Fruit fly (Drosophila melanogaster) whole organism, embryonic: ENCODE measurements around the gene CG42538.

Source experiments
- ATbp ChIP-seq: fragments of 200-800 bp; sonication (Bioruptor generic); optimal IDR thresholded peaks from 2 replicates; lab custom pipeline; 2017; ENCODE audit warnings: missing biosample characterization, mild to moderate bottlenecking, missing genetic modification characterization, missing genetic modification reagents
- Abd-B ChIP-seq: fragments of 200-800 bp; sonication (Bioruptor generic); optimal IDR thresholded peaks from 2 replicates; lab custom pipeline; 2018; ENCODE audit warnings: missing biosample characterization, mild to moderate bottlenecking, missing genetic modification characterization, moderate library complexity
- Ada2b ChIP-seq: fragments of 200-800 bp; sonication (Bioruptor generic); IDR thresholded peaks from 2 replicates; pipeline ENCODE4 v1.3.6; 2022; ENCODE audit warnings: missing biosample characterization, missing genetic modification characterization
- Atf6 ChIP-seq: fragments of 200-800 bp; sonication (Bioruptor generic); IDR thresholded peaks from 2 replicates; pipeline ENCODE4 v1.3.6; 2022; ENCODE audit warnings: missing biosample characterization, missing genetic modification characterization
- CG10209 ChIP-seq: fragments of 200-800 bp; sonication (Bioruptor generic); optimal IDR thresholded peaks from 3 replicates; lab custom pipeline; 2017; ENCODE audit warnings: missing biosample characterization, mild to moderate bottlenecking, missing genetic modification characterization, missing genetic modification reagents
- CG11504 ChIP-seq: fragments of 200-800 bp; sonication (Bioruptor generic); optimal IDR thresholded peaks from 3 replicates; lab custom pipeline; 2019; ENCODE audit warnings: missing biosample characterization, mild to moderate bottlenecking, missing genetic modification characterization, moderate library complexity
- CG12071 ChIP-seq: fragments of 200-800 bp; sonication (Bioruptor generic); optimal IDR thresholded peaks from 3 replicates; lab custom pipeline; 2018; ENCODE audit warnings: missing biosample characterization, mild to moderate bottlenecking, missing genetic modification characterization
- CG12219 ChIP-seq: fragments of 200-800 bp; sonication (Bioruptor generic); optimal IDR thresholded peaks from 3 replicates; lab custom pipeline; 2018; ENCODE audit warnings: missing biosample characterization, mild to moderate bottlenecking, missing genetic modification characterization
- CG12236 ChIP-seq: fragments of 200-800 bp; sonication (Bioruptor generic); optimal IDR thresholded peaks from 2 replicates; lab custom pipeline; 2016; ENCODE audit warnings: missing biosample characterization, missing genetic modification characterization
- CG12769 ChIP-seq: fragments of 200-800 bp; sonication (Bioruptor generic); optimal IDR thresholded peaks from 2 replicates; lab custom pipeline; 2019; ENCODE audit warnings: missing biosample characterization, mild to moderate bottlenecking, missing genetic modification characterization, moderate library complexity
- CG15073 ChIP-seq: fragments of 200-800 bp; sonication (Bioruptor generic); optimal IDR thresholded peaks from 2 replicates; lab custom pipeline; 2016; ENCODE audit warnings: missing biosample characterization, missing genetic modification characterization
- CG15514 ChIP-seq: fragments of 200-800 bp; sonication (Bioruptor generic); optimal IDR thresholded peaks from 3 replicates; lab custom pipeline; 2017; ENCODE audit warnings: missing biosample characterization, missing genetic modification characterization, mild to moderate bottlenecking, moderate library complexity, missing genetic modification reagents
- CG16815 ChIP-seq: fragments of 200-800 bp; sonication (Bioruptor generic); optimal IDR thresholded peaks from 3 replicates; lab custom pipeline; 2017; ENCODE audit warnings: missing biosample characterization, mild to moderate bottlenecking, missing genetic modification characterization
- CG17612 ChIP-seq: fragments of 200-800 bp; sonication (Bioruptor generic); IDR thresholded peaks from 2 replicates; pipeline ENCODE4 v1.3.6; 2022; ENCODE audit warnings: missing biosample characterization, missing genetic modification characterization
- CG18764 ChIP-seq: fragments of 200-800 bp; sonication (Bioruptor generic); optimal IDR thresholded peaks from 3 replicates; lab custom pipeline; 2016; ENCODE audit warnings: missing biosample characterization, missing genetic modification characterization
- CG31388 ChIP-seq: fragments of 200-800 bp; sonication (Bioruptor generic); optimal IDR thresholded peaks from 2 replicates; lab custom pipeline; 2016; ENCODE audit warnings: missing biosample characterization, missing genetic modification characterization
- CG3163 ChIP-seq: fragments of 200-800 bp; sonication (Bioruptor generic); optimal IDR thresholded peaks from 3 replicates; lab custom pipeline; 2016; ENCODE audit warnings: missing biosample characterization, missing genetic modification characterization
- CG6813 ChIP-seq: fragments of 200-800 bp; sonication (Bioruptor generic); optimal IDR thresholded peaks from 2 replicates; lab custom pipeline; 2017; ENCODE audit warnings: missing biosample characterization, missing genetic modification characterization, mild to moderate bottlenecking, moderate library complexity, missing genetic modification reagents
- CG6854 ChIP-seq: fragments of 200-800 bp; sonication (Bioruptor generic); optimal IDR thresholded peaks from 3 replicates; lab custom pipeline; 2017; ENCODE audit warnings: missing biosample characterization, mild to moderate bottlenecking, missing genetic modification characterization
- CG7357 ChIP-seq: fragments of 200-800 bp; sonication (Bioruptor generic); IDR thresholded peaks from 3 replicates; pipeline ENCODE4 v1.3.6; 2022; ENCODE audit warnings: missing biosample characterization, missing genetic modification characterization
- CG7372 ChIP-seq: fragments of 200-800 bp; sonication (Bioruptor generic); IDR thresholded peaks from 2 replicates; pipeline ENCODE4 v1.3.6; 2022; ENCODE audit warnings: missing biosample characterization, missing genetic modification characterization
- CG9727 ChIP-seq: fragments of 200-800 bp; sonication (Bioruptor generic); optimal IDR thresholded peaks from 3 replicates; lab custom pipeline; 2017; ENCODE audit warnings: missing biosample characterization, mild to moderate bottlenecking, missing genetic modification characterization
- Deaf1 ChIP-seq: fragments of 200-800 bp; optimal IDR thresholded peaks from 3 replicates; lab custom pipeline; 2019; ENCODE audit warnings: missing biosample characterization, mild to moderate bottlenecking, missing genetic modification characterization, moderate library complexity
- Dek ChIP-seq: fragments of 200-800 bp; sonication (Bioruptor generic); optimal IDR thresholded peaks from 3 replicates; lab custom pipeline; 2019; ENCODE audit warnings: missing biosample characterization, mild to moderate bottlenecking, missing genetic modification characterization, moderate library complexity
- E2f2 ChIP-seq: fragments of 200-800 bp; sonication (Bioruptor generic); IDR thresholded peaks from 2 replicates; pipeline ENCODE4 v1.3.6; 2022; ENCODE audit warnings: missing biosample characterization, missing genetic modification characterization
- Ets65A ChIP-seq: fragments of 200-800 bp; sonication (Bioruptor generic); peaks from one replicate; lab custom pipeline; 2016; ENCODE audit warnings: missing biosample characterization, missing genetic modification characterization
- Hr3 ChIP-seq: fragments of 200-800 bp; sonication (Bioruptor generic); optimal IDR thresholded peaks from 3 replicates; lab custom pipeline; 2016; ENCODE audit warnings: missing biosample characterization, missing genetic modification characterization
- Hr51 ChIP-seq, 2 experiments: fragments of 200-800 bp; sonication (Bioruptor generic); optimal IDR thresholded peaks; 2 replicates in 1 of 2; 3 replicates in 1 of 2; lab custom pipeline; 2016 to 2018; ENCODE audit warnings: missing biosample characterization in 2 of 2, missing genetic modification characterization in 2 of 2, mild to moderate bottlenecking in 1 of 2, moderate library complexity in 1 of 2
- MTF-1 ChIP-seq: fragments of 200-800 bp; sonication (Bioruptor generic); optimal IDR thresholded peaks from 2 replicates; lab custom pipeline; 2018; ENCODE audit warnings: missing biosample characterization, mild to moderate bottlenecking, missing genetic modification characterization, borderline replicate concordance
- Mrtf ChIP-seq: fragments of 200-800 bp; sonication (Bioruptor generic); IDR thresholded peaks from 3 replicates; pipeline ENCODE4 v1.3.6; 2022; ENCODE audit warnings: missing biosample characterization, missing genetic modification characterization
- Ptx1 ChIP-seq: fragments of 200-800 bp; sonication (Bioruptor generic); IDR thresholded peaks from 2 replicates; pipeline ENCODE4 v1.3.6; 2022; ENCODE audit warnings: missing biosample characterization, missing genetic modification characterization
- Sin3A ChIP-seq: fragments of >200 bp; optimal IDR thresholded peaks from 2 replicates; lab custom pipeline; 2018
- Tbp ChIP-seq: fragments of >200 bp; optimal IDR thresholded peaks from 2 replicates; lab custom pipeline; 2018; ENCODE audit warnings: missing biosample characterization, missing genetic modification characterization
- Vsx1 ChIP-seq: fragments of 200-800 bp; sonication (Bioruptor generic); optimal IDR thresholded peaks from 2 replicates; lab custom pipeline; 2017; ENCODE audit warnings: missing biosample characterization, mild to moderate bottlenecking, missing genetic modification characterization, missing genetic modification reagents
- ac ChIP-seq: fragments of 200-800 bp; sonication (Bioruptor generic); optimal IDR thresholded peaks from 3 replicates; lab custom pipeline; 2017; ENCODE audit warnings: missing biosample characterization, mild to moderate bottlenecking, missing genetic modification characterization
- bowl ChIP-seq: fragments of 200-800 bp; sonication (Bioruptor generic); IDR thresholded peaks from 2 replicates; pipeline ENCODE4 v1.3.6; 2022; ENCODE audit warnings: missing biosample characterization, missing genetic modification characterization
- br ChIP-seq: fragments of >200 bp; optimal IDR thresholded peaks from 2 replicates; lab custom pipeline; 2017
- cg ChIP-seq: fragments of 200-800 bp; sonication (Bioruptor generic); optimal IDR thresholded peaks from 3 replicates; lab custom pipeline; 2019; ENCODE audit warnings: missing biosample characterization, mild to moderate bottlenecking, missing genetic modification characterization, moderate library complexity
- crc ChIP-seq: fragments of 200-800 bp; sonication (Bioruptor generic); optimal IDR thresholded peaks from 2 replicates; lab custom pipeline; 2016; ENCODE audit warnings: missing biosample characterization, missing genetic modification characterization
- cwo ChIP-seq: fragments of 200-800 bp; sonication (Bioruptor generic); optimal IDR thresholded peaks from 3 replicates; lab custom pipeline; 2017; ENCODE audit warnings: missing biosample characterization, missing genetic modification characterization, mild to moderate bottlenecking, moderate library complexity, missing genetic modification reagents
- ems ChIP-seq: fragments of 200-800 bp; sonication (Bioruptor generic); optimal IDR thresholded peaks from 3 replicates; lab custom pipeline; 2016; ENCODE audit warnings: missing biosample characterization, missing genetic modification characterization
- esg ChIP-seq: fragments of 200-800 bp; sonication (Bioruptor generic); conservative IDR thresholded peaks from 2 replicates; pipeline ENCODE4 v1.3.6; 2022; ENCODE audit warnings: missing biosample characterization, missing genetic modification characterization
- gsb ChIP-seq: fragments of 200-800 bp; sonication (Bioruptor generic); IDR thresholded peaks from 2 replicates; pipeline ENCODE4 v1.3.6; 2022; ENCODE audit warnings: missing biosample characterization, missing genetic modification characterization
- hth ChIP-seq: fragments of >200 bp; optimal IDR thresholded peaks from 2 replicates; lab custom pipeline; 2017; ENCODE audit warnings: inconsistent platforms
- jigr1 ChIP-seq: fragments of 200-800 bp; sonication (Bioruptor generic); IDR thresholded peaks from 3 replicates; pipeline ENCODE4 v1.3.6; 2022; ENCODE audit warnings: missing biosample characterization, missing genetic modification characterization
- knrl ChIP-seq: fragments of 200-800 bp; sonication (Bioruptor generic); IDR thresholded peaks from 3 replicates; pipeline ENCODE4 v1.3.6; 2022; ENCODE audit warnings: missing biosample characterization, missing genetic modification characterization; ENCODE audit not compliant: partially characterized antibody
- repo ChIP-seq: fragments of 200-800 bp; sonication (Bioruptor generic); optimal IDR thresholded peaks from 2 replicates; lab custom pipeline; 2016; ENCODE audit warnings: missing biosample characterization, missing genetic modification characterization
- schlank ChIP-seq: fragments of 200-800 bp; sonication (Bioruptor generic); optimal IDR thresholded peaks from 2 replicates; lab custom pipeline; 2018; ENCODE audit warnings: missing biosample characterization, mild to moderate bottlenecking, missing genetic modification characterization
- sens-2 ChIP-seq: fragments of 200-800 bp; sonication (Bioruptor generic); IDR thresholded peaks from 2 replicates; pipeline ENCODE4 v1.3.6; 2022; ENCODE audit warnings: missing biosample characterization, missing genetic modification characterization
- wek ChIP-seq: fragments of 200-800 bp; sonication (Bioruptor generic); optimal IDR thresholded peaks from 3 replicates; lab custom pipeline; 2018; ENCODE audit warnings: missing biosample characterization, mild to moderate bottlenecking, missing genetic modification characterization, moderate library complexity
- z ChIP-seq: fragments of 200-800 bp; sonication (Bioruptor generic); IDR thresholded peaks from 3 replicates; pipeline ENCODE4 v1.3.6; 2022; ENCODE audit warnings: missing biosample characterization, missing genetic modification characterization

CG42538 gene

dm6 chr3L:16046387-16047066 lies 12.2 kb downstream of the CG42538 start (continued):
- TF ChIP-seq CG16815 (GFP tag; lab: Kevin White, UChicago) (no peak), CG15073 (GFP tag; lab: Kevin White, UChicago) (no peak), bowl (GFP tag; lab: Robert Waterston, UW) (no peak), CG9727 (GFP tag; lab: Kevin White, UChicago) (no peak), Dek (peak; percentile 14), CG12236 (GFP tag; lab: Kevin White, UChicago) (no peak), hth (lab: Kevin White, UChicago) (no peak), cwo (GFP tag; lab: Kevin White, UChicago) (peak; percentile 15), sens-2 (GFP tag; lab: Robert Waterston, UW) (no peak), Abd-B (GFP tag; lab: Kevin White, UChicago) (no peak), ac (GFP tag; lab: Kevin White, UChicago) (no peak), cg (peak; percentile 53), crc (GFP tag; lab: Kevin White, UChicago) (no peak), Vsx1 (no peak), CG12071 (GFP tag; lab: Kevin White, UChicago) (peak; percentile 14), Hr3 (GFP tag; lab: Kevin White, UChicago) (no peak), knrl (no peak; the same call in 2 of the 3 replicates), ems (GFP tag; lab: Kevin White, UChicago) (no peak), CG6854 (GFP tag; lab: Kevin White, UChicago) (peak; percentile 43), Sin3A (lab: Kevin White, UChicago) (no peak), Ada2b (GFP tag; lab: Robert Waterston, UW) (no peak), CG10209 (GFP tag; lab: Kevin White, UChicago) (no peak), CG11504 (tag; lab: Kevin White, UChicago) (peak; percentile 7), CG7372 (GFP tag; lab: Robert Waterston, UW) (no peak), esg (GFP tag; lab: Robert Waterston, UW) (no peak), Ptx1 (GFP tag; lab: Robert Waterston, UW) (no peak), CG7357 (GFP tag; lab: Robert Waterston, UW) (no peak), gsb (GFP tag; lab: Robert Waterston, UW) (no peak), CG17612 (GFP tag; lab: Robert Waterston, UW) (no peak), jigr1 (GFP tag; lab: Robert Waterston, UW) (no peak), schlank (tag; lab: Kevin White, UChicago) (peak; percentile 5), MTF-1 (GFP tag; lab: Kevin White, UChicago) (peak; percentile 55), CG3163 (no peak), E2f2 (no peak), CG15514 (GFP tag; lab: Kevin White, UChicago) (no peak), Tbp (no peak), br (lab: Kevin White, UChicago) (no peak), CG12769 (tag; lab: Kevin White, UChicago) (peak; percentile 78), Hr51 (GFP tag; optimal IDR thresholded peaks at IDR 0.05; lab: Kevin White, UChicago) (no peak), wek (GFP tag; lab: Kevin White, UChicago) (no peak), CG18764 (GFP tag; lab: Kevin White, UChicago) (no peak), CG6813 (no peak), CG12219 (GFP tag; lab: Kevin White, UChicago) (peak; percentile 34), repo (no peak), Atf6 (GFP tag; lab: Robert Waterston, UW) (no peak; the same call in 1 of the 2 replicates), Deaf1 (tag; lab: Kevin White, UChicago) (peak; percentile 100), ATbp (GFP tag; lab: Kevin White, UChicago) (no peak), Mrtf (GFP tag; lab: Robert Waterston, UW) (no peak), Ets65A (GFP tag; lab: Kevin White, UChicago) (no peak), z (peak; percentile 61; the same call in 2 of the 3 replicates), CG31388 (no peak)
